Comparison of ENCODE assay signal across 1 fruit fly cellular context in the genomic region with DNA sequence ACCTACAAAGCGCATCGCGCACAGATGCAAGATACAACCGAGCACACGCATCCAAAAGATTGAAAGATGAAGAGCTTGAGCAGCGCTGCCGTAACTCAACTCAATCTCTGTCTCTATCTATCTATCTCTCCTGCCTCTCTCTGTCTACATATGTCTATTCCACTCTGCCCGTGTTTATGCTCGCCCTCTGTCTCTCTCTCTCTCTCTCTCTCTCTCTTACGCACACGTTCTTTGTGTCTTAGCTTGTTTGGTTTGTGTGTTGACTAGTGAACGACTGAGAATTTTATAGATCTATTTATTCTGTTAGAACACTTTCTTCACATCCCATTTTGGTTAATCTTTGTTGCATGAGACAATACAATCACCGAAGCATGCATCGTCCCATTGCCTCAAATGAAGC.
TF ChIP-seq lines count a peak whose summit lies in the region.

No protein-coding gene starts in this region.

TF ChIP-seq in whole organism, embryonic, 481 proteins besides CTCF, POLR2A, EP300 and RAD21 (continued from another document and continues in another):
- TF ChIP-seq Rx (GFP tag; IDR thresholded peaks at IDR 0.05; lab: Robert Waterston, UW), result no peak
- no peak for TF ChIP-seq ash1 (GFP tag; optimal IDR thresholded peaks at IDR 0.05; lab: Kevin White, UChicago)
- peak; percentile 28 for TF ChIP-seq CG9876 (GFP tag; optimal IDR thresholded peaks at IDR 0.05; lab: Kevin White, UChicago)
- no peak for TF ChIP-seq Eip74EF (GFP tag; optimal IDR thresholded peaks at IDR 0.05; lab: Kevin White, UChicago)
- no peak for TF ChIP-seq CG1529 (GFP tag; optimal IDR thresholded peaks at IDR 0.05; lab: Kevin White, UChicago)
- 0 out of 2 replicates have a peak, but pooled peaks have one; percentile 14 for TF ChIP-seq Awh (GFP tag; IDR thresholded peaks at IDR 0.05; lab: Robert Waterston, UW)
- no peak for TF ChIP-seq CG15269 (tag; optimal IDR thresholded peaks at IDR 0.05; lab: Kevin White, UChicago)
- no peak for TF ChIP-seq CG6254 (GFP tag; optimal IDR thresholded peaks at IDR 0.05; lab: Kevin White, UChicago)
- TF ChIP-seq tio (GFP tag; optimal IDR thresholded peaks at IDR 0.05; lab: Kevin White, UChicago), result no peak
- TF ChIP-seq Fer2 (tag; optimal IDR thresholded peaks at IDR 0.05; lab: Kevin White, UChicago), result no peak
- TF ChIP-seq CG1233 (GFP tag; optimal IDR thresholded peaks at IDR 0.05; lab: Kevin White, UChicago), result peak; percentile 21
- TF ChIP-seq Ada2b (GFP tag; IDR thresholded peaks at IDR 0.05; lab: Robert Waterston, UW), result no peak
- no peak for TF ChIP-seq gsb-n (tag; optimal IDR thresholded peaks at IDR 0.05; lab: Kevin White, UChicago)
- TF ChIP-seq gsb (GFP tag; IDR thresholded peaks at IDR 0.05; lab: Robert Waterston, UW), result no peak
- TF ChIP-seq esg (GFP tag; conservative IDR thresholded peaks at IDR 0.05; lab: Robert Waterston, UW), result no peak
- TF ChIP-seq oc (tag; optimal IDR thresholded peaks at IDR 0.05; lab: Kevin White, UChicago), result no peak
- TF ChIP-seq sna (GFP tag; IDR thresholded peaks at IDR 0.05; lab: Robert Waterston, UW; ENCODE audit: partially characterized antibody), result no peak
- no peak for TF ChIP-seq CG43689 (GFP tag; IDR thresholded peaks at IDR 0.05; lab: Robert Waterston, UW)
- TF ChIP-seq ro (GFP tag; IDR thresholded peaks at IDR 0.05; lab: Robert Waterston, UW), result no peak
- no peak for TF ChIP-seq al (GFP tag; IDR thresholded peaks at IDR 0.05; lab: Robert Waterston, UW)
- TF ChIP-seq chm (GFP tag; IDR thresholded peaks at IDR 0.05; lab: Robert Waterston, UW), result no peak
- peak; percentile 27 for TF ChIP-seq CG15479 (GFP tag; optimal IDR thresholded peaks at IDR 0.05; lab: Kevin White, UChicago)
- TF ChIP-seq usp (GFP tag; optimal IDR thresholded peaks at IDR 0.05; lab: Kevin White, UChicago), result no peak
- TF ChIP-seq wor (GFP tag; IDR thresholded peaks at IDR 0.05; lab: Robert Waterston, UW), result no peak
- TF ChIP-seq zen2 (GFP tag; IDR thresholded peaks at IDR 0.05; lab: Robert Waterston, UW; ENCODE audit: partially characterized antibody), result no peak
- no peak for TF ChIP-seq CG12659 (GFP tag; optimal IDR thresholded peaks at IDR 0.05; lab: Kevin White, UChicago)
- TF ChIP-seq insv (GFP tag; optimal IDR thresholded peaks at IDR 0.05; lab: Kevin White, UChicago), result no peak
- no peak for TF ChIP-seq CG6765 (GFP tag; optimal IDR thresholded peaks at IDR 0.05; lab: Kevin White, UChicago)
- TF ChIP-seq Dfd (GFP tag; optimal IDR thresholded peaks at IDR 0.05; lab: Kevin White, UChicago), result no peak
- peak in 1 of 2 experiments; percentile 32 for TF ChIP-seq bsh (GFP tag; optimal IDR thresholded peaks at IDR 0.05; lab: Kevin White, UChicago)
- no peak for TF ChIP-seq CG31365 (tag; optimal IDR thresholded peaks at IDR 0.05; lab: Kevin White, UChicago)
- no peak for TF ChIP-seq CG33213 (GFP tag; optimal IDR thresholded peaks at IDR 0.05; lab: Kevin White, UChicago)
- no peak for TF ChIP-seq ase (GFP tag; IDR thresholded peaks at IDR 0.05; lab: Robert Waterston, UW)
- TF ChIP-seq fru (optimal IDR thresholded peaks at IDR 0.05; lab: Kevin White, UChicago), result no peak
- TF ChIP-seq CG7745 (tag; optimal IDR thresholded peaks at IDR 0.05; lab: Kevin White, UChicago), result no peak
- TF ChIP-seq Rfx (GFP tag; IDR thresholded peaks at IDR 0.05; lab: Robert Waterston, UW), result no peak
- no peak for TF ChIP-seq danr (GFP tag; IDR thresholded peaks at IDR 0.05; lab: Robert Waterston, UW)
- TF ChIP-seq cg (GFP tag; optimal IDR thresholded peaks at IDR 0.05; lab: Kevin White, UChicago), result peak; percentile 82
- TF ChIP-seq CG4707 (GFP tag; optimal IDR thresholded peaks at IDR 0.05; lab: Kevin White, UChicago), result no peak
- TF ChIP-seq CG1024 (GFP tag; IDR thresholded peaks at IDR 0.05; lab: Robert Waterston, UW), result no peak
- no peak for TF ChIP-seq CG13894 (tag; optimal IDR thresholded peaks at IDR 0.05; lab: Kevin White, UChicago)
- no peak for TF ChIP-seq maf-S (GFP tag; optimal IDR thresholded peaks at IDR 0.05; lab: Kevin White, UChicago)
- TF ChIP-seq CG13123 (GFP tag; optimal IDR thresholded peaks at IDR 0.05; lab: Kevin White, UChicago), result no peak
- no peak for TF ChIP-seq CG4360 (GFP tag; IDR thresholded peaks at IDR 0.05; lab: Robert Waterston, UW)
- TF ChIP-seq Poxn (GFP tag; IDR thresholded peaks at IDR 0.05; lab: Robert Waterston, UW), result no peak
- TF ChIP-seq E2f1 (GFP tag; IDR thresholded peaks at IDR 0.05; lab: Robert Waterston, UW), result no peak
- no peak for TF ChIP-seq BtbVII (GFP tag; optimal IDR thresholded peaks at IDR 0.05; lab: Kevin White, UChicago)
- no peak for TF ChIP-seq inv (GFP tag; IDR thresholded peaks at IDR 0.05; lab: Robert Waterston, UW; ENCODE audit: partially characterized antibody)
- no peak for TF ChIP-seq Side (GFP tag; optimal IDR thresholded peaks at IDR 0.05; lab: Kevin White, UChicago)
- no peak for TF ChIP-seq jing (GFP tag; optimal IDR thresholded peaks at IDR 0.05; lab: Kevin White, UChicago)
- no peak for TF ChIP-seq Tbp (GFP tag; optimal IDR thresholded peaks at IDR 0.05; lab: Kevin White, UChicago)
- TF ChIP-seq CG8924 (tag; optimal IDR thresholded peaks at IDR 0.05; lab: Kevin White, UChicago), result peak; percentile 10
- no peak for TF ChIP-seq sens-2 (GFP tag; IDR thresholded peaks at IDR 0.05; lab: Robert Waterston, UW)
- peak; percentile 43; the same call in 1 of the 2 replicates for TF ChIP-seq sob (GFP tag; IDR thresholded peaks at IDR 0.05; lab: Robert Waterston, UW)
- TF ChIP-seq CG18619 (GFP tag; optimal IDR thresholded peaks at IDR 0.05; lab: Kevin White, UChicago), result no peak
- no peak for TF ChIP-seq Oaz (GFP tag; IDR thresholded peaks at IDR 0.05; lab: Robert Waterston, UW)
- TF ChIP-seq CG6854 (GFP tag; optimal IDR thresholded peaks at IDR 0.05; lab: Kevin White, UChicago), result no peak
- 0 out of 3 replicates have a peak, but pooled peaks have one; percentile 19 for TF ChIP-seq ci (GFP tag; IDR thresholded peaks at IDR 0.05; lab: Robert Waterston, UW)
- no peak for TF ChIP-seq NK7.1 (GFP tag; optimal IDR thresholded peaks at IDR 0.05; lab: Kevin White, UChicago)
- peak; percentile 55 for TF ChIP-seq CG15601 (tag; optimal IDR thresholded peaks at IDR 0.05; lab: Kevin White, UChicago)
- no peak for TF ChIP-seq MTF-1 (GFP tag; optimal IDR thresholded peaks at IDR 0.05; lab: Kevin White, UChicago; ENCODE audit: borderline replicate concordance)
- no peak for TF ChIP-seq CG11504 (tag; optimal IDR thresholded peaks at IDR 0.05; lab: Kevin White, UChicago)
- TF ChIP-seq CG14050 (GFP tag; IDR thresholded peaks at IDR 0.05; lab: Robert Waterston, UW), result no peak
- TF ChIP-seq Sry-β (GFP tag; optimal IDR thresholded peaks at IDR 0.05; lab: Kevin White, UChicago), result peak; percentile 12
- no peak for TF ChIP-seq MESR4 (GFP tag; optimal IDR thresholded peaks at IDR 0.05; lab: Kevin White, UChicago)
- no peak for TF ChIP-seq CG32772 (GFP tag; IDR thresholded peaks at IDR 0.05; lab: Robert Waterston, UW)
- TF ChIP-seq CG34224 (GFP tag; IDR thresholded peaks at IDR 0.05; lab: Robert Waterston, UW; ENCODE audit: partially characterized antibody), result no peak
- TF ChIP-seq CG1792 (GFP tag; optimal IDR thresholded peaks at IDR 0.05; lab: Kevin White, UChicago), result no peak
- TF ChIP-seq Mrtf (GFP tag; IDR thresholded peaks at IDR 0.05; lab: Robert Waterston, UW), result no peak
- TF ChIP-seq CG15514 (GFP tag; optimal IDR thresholded peaks at IDR 0.05; lab: Kevin White, UChicago), result no peak
- peak; percentile 87 for TF ChIP-seq sens (GFP tag; lab: Kevin White, UChicago)
- TF ChIP-seq CG12391 (tag; optimal IDR thresholded peaks at IDR 0.05; lab: Kevin White, UChicago), result no peak
- TF ChIP-seq ERR (GFP tag; optimal IDR thresholded peaks at IDR 0.05; lab: Kevin White, UChicago), result no peak
- no peak for TF ChIP-seq otp (GFP tag; IDR thresholded peaks at IDR 0.05; lab: Robert Waterston, UW)
- TF ChIP-seq ewg (GFP tag; optimal IDR thresholded peaks at IDR 0.05; lab: Kevin White, UChicago), result no peak
- TF ChIP-seq H15 (GFP tag; IDR thresholded peaks at IDR 0.05; lab: Robert Waterston, UW), result no peak
- no peak for TF ChIP-seq fd102C (GFP tag; optimal IDR thresholded peaks at IDR 0.05; lab: Kevin White, UChicago)
- TF ChIP-seq CG18011 (GFP tag; optimal IDR thresholded peaks at IDR 0.05; lab: Kevin White, UChicago), result no peak
- no peak for TF ChIP-seq CG2129 (GFP tag; IDR thresholded peaks at IDR 0.05; lab: Robert Waterston, UW; ENCODE audit: partially characterized antibody)
- no peak for TF ChIP-seq CG11723 (GFP tag; optimal IDR thresholded peaks at IDR 0.05; lab: Kevin White, UChicago)
- no peak for TF ChIP-seq CG5953 (GFP tag; IDR thresholded peaks at IDR 0.05; lab: Robert Waterston, UW)
- peak; percentile 3 for TF ChIP-seq pita (GFP tag; optimal IDR thresholded peaks at IDR 0.05; lab: Kevin White, UChicago)
- TF ChIP-seq tin (GFP tag; optimal IDR thresholded peaks at IDR 0.05; lab: Kevin White, UChicago), result no peak
- no peak for TF ChIP-seq Bteb2 (GFP tag; optimal IDR thresholded peaks at IDR 0.05; lab: Kevin White, UChicago)
- no peak for TF ChIP-seq CG12155 (GFP tag; optimal IDR thresholded peaks at IDR 0.05; lab: Kevin White, UChicago)
- no peak for TF ChIP-seq zen (tag; optimal IDR thresholded peaks at IDR 0.05; lab: Kevin White, UChicago)
- no peak for TF ChIP-seq vnd (GFP tag; IDR thresholded peaks at IDR 0.05; lab: Robert Waterston, UW; ENCODE audit: partially characterized antibody)
- no peak for TF ChIP-seq ssp (GFP tag; IDR thresholded peaks at IDR 0.05; lab: Robert Waterston, UW)
- no peak for TF ChIP-seq dan (GFP tag; IDR thresholded peaks at IDR 0.05; lab: Robert Waterston, UW)
- no peak for TF ChIP-seq sqz (GFP tag; optimal IDR thresholded peaks at IDR 0.05; lab: Kevin White, UChicago)
- TF ChIP-seq CG18262 (tag; optimal IDR thresholded peaks at IDR 0.05; lab: Kevin White, UChicago), result no peak
- no peak for TF ChIP-seq CG17568 (GFP tag; optimal IDR thresholded peaks at IDR 0.05; lab: Kevin White, UChicago)
- TF ChIP-seq Dll (GFP tag; IDR thresholded peaks at IDR 0.05; lab: Robert Waterston, UW; ENCODE audit: partially characterized antibody), result no peak
- TF ChIP-seq sim (GFP tag; IDR thresholded peaks at IDR 0.05; lab: Robert Waterston, UW), result no peak
- TF ChIP-seq CG2120 (GFP tag; optimal IDR thresholded peaks at IDR 0.05; lab: Kevin White, UChicago), result no peak
- TF ChIP-seq so (GFP tag; IDR thresholded peaks at IDR 0.05; lab: Robert Waterston, UW), result no peak
- TF ChIP-seq CG3281 (GFP tag; optimal IDR thresholded peaks at IDR 0.05; lab: Kevin White, UChicago), result no peak
- no peak for TF ChIP-seq Ptx1 (GFP tag; IDR thresholded peaks at IDR 0.05; lab: Robert Waterston, UW)
- no peak for TF ChIP-seq CG10959 (GFP tag; IDR thresholded peaks at IDR 0.05; lab: Robert Waterston, UW)
- TF ChIP-seq hb (GFP tag; IDR thresholded peaks at IDR 0.05; lab: Robert Waterston, UW; ENCODE audit: partially characterized antibody), result no peak
- no peak for TF ChIP-seq CG14860 (GFP tag; IDR thresholded peaks at IDR 0.05; lab: Robert Waterston, UW; ENCODE audit: partially characterized antibody)
- no peak for TF ChIP-seq sima (GFP tag; optimal IDR thresholded peaks at IDR 0.05; lab: Kevin White, UChicago)
- TF ChIP-seq hkb (optimal IDR thresholded peaks at IDR 0.05; lab: Kevin White, UChicago), result no peak
- TF ChIP-seq hkb (GFP tag; IDR thresholded peaks at IDR 0.05; lab: Robert Waterston, UW), result no peak
- no peak for TF ChIP-seq crp (GFP tag; optimal IDR thresholded peaks at IDR 0.05; lab: Kevin White, UChicago)
- TF ChIP-seq Atf-2 (GFP tag; optimal IDR thresholded peaks at IDR 0.05; lab: Kevin White, UChicago), result no peak
- no peak for TF ChIP-seq CG42726 (GFP tag; IDR thresholded peaks at IDR 0.05; lab: Robert Waterston, UW; ENCODE audit: partially characterized antibody)
- TF ChIP-seq ara (GFP tag; IDR thresholded peaks at IDR 0.05; lab: Robert Waterston, UW), result no peak
- TF ChIP-seq CG17802 (tag; optimal IDR thresholded peaks at IDR 0.05; lab: Kevin White, UChicago), result no peak
- TF ChIP-seq CG4617 (GFP tag; optimal IDR thresholded peaks at IDR 0.05; lab: Kevin White, UChicago; ENCODE audit: borderline replicate concordance), result no peak
- TF ChIP-seq sisA (GFP tag; IDR thresholded peaks at IDR 0.05; lab: Robert Waterston, UW), result no peak
- no peak for TF ChIP-seq trem (tag; optimal IDR thresholded peaks at IDR 0.05; lab: Kevin White, UChicago)
- TF ChIP-seq CG8944 (GFP tag; optimal IDR thresholded peaks at IDR 0.05; lab: Kevin White, UChicago), result no peak
- TF ChIP-seq da (GFP tag; optimal IDR thresholded peaks at IDR 0.05; lab: Kevin White, UChicago), result no peak
- TF ChIP-seq ato (GFP tag; IDR thresholded peaks at IDR 0.05; lab: Robert Waterston, UW; ENCODE audit: partially characterized antibody), result no peak
- TF ChIP-seq CG7839 (tag; optimal IDR thresholded peaks at IDR 0.05; lab: Kevin White, UChicago), result no peak
- TF ChIP-seq CG17328 (GFP tag; IDR thresholded peaks at IDR 0.05; lab: Robert Waterston, UW), result no peak
- TF ChIP-seq HLH54F (GFP tag; optimal IDR thresholded peaks at IDR 0.05; lab: Kevin White, UChicago), result no peak
- no peak for TF ChIP-seq exex (tag; optimal IDR thresholded peaks at IDR 0.05; lab: Kevin White, UChicago)
- TF ChIP-seq CG31224 (GFP tag; IDR thresholded peaks at IDR 0.05; lab: Robert Waterston, UW), result no peak
- peak; percentile 47 for TF ChIP-seq Xrp1 (GFP tag; IDR thresholded peaks at IDR 0.05; lab: Robert Waterston, UW)
- no peak for TF ChIP-seq Aef1 (GFP tag; IDR thresholded peaks at IDR 0.05; lab: Robert Waterston, UW)
- no peak for TF ChIP-seq Hr39 (optimal IDR thresholded peaks at IDR 0.05; lab: Kevin White, UChicago)
- no peak for TF ChIP-seq TFAM (GFP tag; optimal IDR thresholded peaks at IDR 0.05; lab: Kevin White, UChicago)
- no peak for TF ChIP-seq CG7928 (GFP tag; optimal IDR thresholded peaks at IDR 0.05; lab: Kevin White, UChicago)
- TF ChIP-seq CG1647 (GFP tag; optimal IDR thresholded peaks at IDR 0.05; lab: Kevin White, UChicago), result no peak
- TF ChIP-seq CG17829 (tag; optimal IDR thresholded peaks at IDR 0.05; lab: Kevin White, UChicago), result no peak
- TF ChIP-seq CG9727 (GFP tag; optimal IDR thresholded peaks at IDR 0.05; lab: Kevin White, UChicago), result no peak
- peak; percentile 16 for TF ChIP-seq Nf-YB (GFP tag; optimal IDR thresholded peaks at IDR 0.05; lab: Kevin White, UChicago)
- TF ChIP-seq C15 (GFP tag; IDR thresholded peaks at IDR 0.05; lab: Robert Waterston, UW), result no peak
- TF ChIP-seq CG8765 (GFP tag; IDR thresholded peaks at IDR 0.05; lab: Robert Waterston, UW), result no peak
- TF ChIP-seq ind (GFP tag; optimal IDR thresholded peaks at IDR 0.05; lab: Kevin White, UChicago), result no peak
- no peak for TF ChIP-seq NFAT (GFP tag; IDR thresholded peaks at IDR 0.05; lab: Robert Waterston, UW)
- TF ChIP-seq CG13424 (tag; optimal IDR thresholded peaks at IDR 0.05; lab: Kevin White, UChicago), result no peak
